Fruit fly (Drosophila melanogaster) whole organism, embryonic: ENCODE results near the gene Dif.

Source experiments
- ATbp ChIP-seq: fragments of 200-800 bp; sonication (Bioruptor generic); optimal IDR thresholded peaks from 2 replicates; lab custom pipeline; 2017; ENCODE audit warnings: missing biosample characterization, mild to moderate bottlenecking, missing genetic modification characterization, missing genetic modification reagents
- Adf1 ChIP-seq: fragments of 200-800 bp; sonication (Bioruptor generic); IDR thresholded peaks from 2 replicates; pipeline ENCODE4 v1.3.6; 2022; ENCODE audit warnings: missing biosample characterization, missing genetic modification characterization
- CG10209 ChIP-seq: fragments of 200-800 bp; sonication (Bioruptor generic); optimal IDR thresholded peaks from 3 replicates; lab custom pipeline; 2017; ENCODE audit warnings: missing biosample characterization, mild to moderate bottlenecking, missing genetic modification characterization, missing genetic modification reagents
- CG10267 ChIP-seq: fragments of 200-800 bp; sonication (Bioruptor generic); optimal IDR thresholded peaks from 2 replicates; lab custom pipeline; 2018; ENCODE audit warnings: missing biosample characterization, mild to moderate bottlenecking, missing genetic modification characterization, moderate library complexity
- CG11695 ChIP-seq: fragments of 200-800 bp; sonication (Bioruptor generic); IDR thresholded peaks from 3 replicates; pipeline ENCODE4 v1.3.6; 2022; ENCODE audit warnings: missing biosample characterization, missing genetic modification characterization
- CG11723 ChIP-seq: fragments of 200-800 bp; sonication (Bioruptor generic); optimal IDR thresholded peaks from 2 replicates; lab custom pipeline; 2017; ENCODE audit warnings: missing biosample characterization, mild to moderate bottlenecking, missing genetic modification characterization
- CG14441 ChIP-seq: fragments of 200-800 bp; sonication (Bioruptor generic); IDR thresholded peaks from 2 replicates; pipeline ENCODE4 v1.3.6; 2022; ENCODE audit warnings: missing biosample characterization, missing genetic modification characterization
- CG15073 ChIP-seq: fragments of 200-800 bp; sonication (Bioruptor generic); optimal IDR thresholded peaks from 2 replicates; lab custom pipeline; 2016; ENCODE audit warnings: missing biosample characterization, missing genetic modification characterization
- CG2116 ChIP-seq: fragments of 200-800 bp; sonication (Bioruptor generic); optimal IDR thresholded peaks from 3 replicates; lab custom pipeline; 2018; ENCODE audit warnings: missing biosample characterization, mild to moderate bottlenecking, missing genetic modification characterization
- CG2678 ChIP-seq: fragments of 200-800 bp; sonication (Bioruptor generic); optimal IDR thresholded peaks from 3 replicates; lab custom pipeline; 2019; ENCODE audit warnings: missing biosample characterization, mild to moderate bottlenecking, missing genetic modification characterization, moderate library complexity
- CG2875 ChIP-seq: fragments of 200-800 bp; sonication (Bioruptor generic); optimal IDR thresholded peaks from 2 replicates; lab custom pipeline; 2017; ENCODE audit warnings: missing biosample characterization, mild to moderate bottlenecking, missing genetic modification characterization, missing genetic modification reagents
- CG32532 ChIP-seq: fragments of 200-800 bp; sonication (Bioruptor generic); IDR thresholded peaks from 2 replicates; pipeline ENCODE4 v1.3.6; 2022; ENCODE audit warnings: missing biosample characterization, missing genetic modification characterization
- CG4328 ChIP-seq: fragments of 200-800 bp; sonication (Bioruptor generic); optimal IDR thresholded peaks from 3 replicates; lab custom pipeline; 2017; ENCODE audit warnings: missing biosample characterization, missing genetic modification reagents, missing genetic modification characterization
- CG4617 ChIP-seq: fragments of 200-800 bp; sonication (Bioruptor generic); optimal IDR thresholded peaks from 3 replicates; lab custom pipeline; 2016; ENCODE audit warnings: missing biosample characterization, missing genetic modification characterization, borderline replicate concordance
- CG4854 ChIP-seq: fragments of 200-800 bp; sonication (Bioruptor generic); optimal IDR thresholded peaks from 2 replicates; lab custom pipeline; 2016; ENCODE audit warnings: missing biosample characterization, missing genetic modification characterization, inconsistent platforms
- CG6654 ChIP-seq: fragments of 200-800 bp; sonication (Bioruptor generic); optimal IDR thresholded peaks from 2 replicates; lab custom pipeline; 2017; ENCODE audit warnings: missing biosample characterization, mild to moderate bottlenecking, missing genetic modification characterization
- CG7963 ChIP-seq: fragments of 200-800 bp; sonication (Bioruptor generic); IDR thresholded peaks from 3 replicates; pipeline ENCODE4 v1.3.6; 2022; ENCODE audit warnings: missing biosample characterization, missing genetic modification characterization; ENCODE audit not compliant: partially characterized antibody
- CG9437 ChIP-seq: fragments of 200-800 bp; sonication (Bioruptor generic); optimal IDR thresholded peaks from 2 replicates; lab custom pipeline; 2018; ENCODE audit warnings: missing biosample characterization, mild to moderate bottlenecking, missing genetic modification characterization
- CTCF ChIP-seq: fragments of 200-800 bp; sonication (Bioruptor generic); optimal IDR thresholded peaks from 2 replicates; lab custom pipeline; 2017; ENCODE audit warnings: missing biosample characterization, mild to moderate bottlenecking, missing genetic modification characterization, moderate library complexity
- Dip2 ChIP-seq: fragments of 200-800 bp; sonication (Bioruptor generic); IDR thresholded peaks from 2 replicates; pipeline ENCODE4 v1.3.6; 2022; ENCODE audit warnings: missing biosample characterization, missing genetic modification characterization
- E2f1 ChIP-seq: fragments of 200-800 bp; sonication (Bioruptor generic); IDR thresholded peaks from 2 replicates; pipeline ENCODE4 v1.3.6; 2022; ENCODE audit warnings: missing biosample characterization, missing genetic modification characterization
- ERR ChIP-seq: fragments of 200-800 bp; sonication (Bioruptor generic); optimal IDR thresholded peaks from 2 replicates; lab custom pipeline; 2016; ENCODE audit warnings: missing biosample characterization, missing genetic modification characterization
- Eip74EF ChIP-seq, 2 experiments: fragments of 200-800 bp in 1 of 2; fragments of >200 bp in 1 of 2; sonication (Bioruptor generic) in 1 of 2; optimal IDR thresholded peaks; 2 replicates each; lab custom pipeline; 2017 to 2019; ENCODE audit warnings: missing biosample characterization in 2 of 2, missing genetic modification characterization in 2 of 2, mild to moderate bottlenecking in 1 of 2, moderate library complexity in 1 of 2
- HmgZ ChIP-seq: fragments of 200-800 bp; sonication (Bioruptor generic); optimal IDR thresholded peaks from 2 replicates; lab custom pipeline; 2018; ENCODE audit warnings: missing biosample characterization, mild to moderate bottlenecking, missing genetic modification characterization
- Lim3 ChIP-seq: fragments of 200-800 bp; sonication (Bioruptor generic); IDR thresholded peaks from 2 replicates; pipeline ENCODE4 v1.3.6; 2022; ENCODE audit warnings: missing biosample characterization, missing genetic modification characterization
- NK7.1 ChIP-seq: fragments of 200-800 bp; sonication (Bioruptor generic); optimal IDR thresholded peaks from 3 replicates; lab custom pipeline; 2016; ENCODE audit warnings: missing biosample characterization, missing genetic modification characterization
- Oaz ChIP-seq: fragments of 200-800 bp; sonication (Bioruptor generic); IDR thresholded peaks from 2 replicates; pipeline ENCODE4 v1.3.6; 2022; ENCODE audit warnings: missing biosample characterization, missing genetic modification characterization
- Optix ChIP-seq: fragments of 200-800 bp; sonication (Bioruptor generic); IDR thresholded peaks from 3 replicates; pipeline ENCODE4 v1.3.6; 2022; ENCODE audit warnings: missing biosample characterization, missing genetic modification characterization
- Sry-δ ChIP-seq: fragments of 200-800 bp; sonication (Bioruptor generic); optimal IDR thresholded peaks from 2 replicates; lab custom pipeline; 2016; ENCODE audit warnings: missing biosample characterization, missing genetic modification characterization
- TFAM ChIP-seq: fragments of 200-800 bp; sonication (Bioruptor generic); optimal IDR thresholded peaks from 2 replicates; lab custom pipeline; 2017; ENCODE audit warnings: missing biosample characterization, missing genetic modification characterization, inconsistent platforms
- Taf1 ChIP-seq: fragments of 200-800 bp; sonication (Bioruptor generic); IDR thresholded peaks from 2 replicates; pipeline ENCODE4 v1.3.6; 2022; ENCODE audit warnings: missing biosample characterization, missing genetic modification characterization
- Xrp1 ChIP-seq: fragments of 200-800 bp; sonication (Bioruptor generic); IDR thresholded peaks from 2 replicates; pipeline ENCODE4 v1.3.6; 2022; ENCODE audit warnings: missing biosample characterization, missing genetic modification characterization
- ab ChIP-seq: fragments of 200-800 bp; sonication (Bioruptor generic); optimal IDR thresholded peaks from 2 replicates; lab custom pipeline; 2016; ENCODE audit warnings: missing biosample characterization, missing genetic modification characterization
- btn ChIP-seq: fragments of 200-800 bp; sonication (Bioruptor generic); optimal IDR thresholded peaks from 2 replicates; lab custom pipeline; 2016; ENCODE audit warnings: missing biosample characterization, missing genetic modification characterization
- cato ChIP-seq: fragments of 200-800 bp; sonication (Bioruptor generic); optimal IDR thresholded peaks from 2 replicates; lab custom pipeline; 2016; ENCODE audit warnings: missing biosample characterization, missing genetic modification characterization, borderline replicate concordance
- caup ChIP-seq: fragments of 200-800 bp; sonication (Bioruptor generic); optimal IDR thresholded peaks from 3 replicates; lab custom pipeline; 2017; ENCODE audit warnings: missing biosample characterization, mild to moderate bottlenecking, missing genetic modification characterization, moderate library complexity; ENCODE audit not compliant: severe bottlenecking
- croc ChIP-seq: fragments of 200-800 bp; sonication (Bioruptor generic); conservative IDR thresholded peaks from 3 replicates; pipeline ENCODE4 v1.3.6; 2022; ENCODE audit warnings: missing biosample characterization, missing genetic modification characterization
- emc ChIP-seq: fragments of 200-800 bp; sonication (Bioruptor generic); optimal IDR thresholded peaks from 2 replicates; lab custom pipeline; 2016; ENCODE audit warnings: missing biosample characterization, missing genetic modification characterization
- gce ChIP-seq: fragments of 200-800 bp; sonication (Bioruptor generic); IDR thresholded peaks from 3 replicates; pipeline ENCODE4 v1.3.6; 2022; ENCODE audit warnings: missing biosample characterization, missing genetic modification characterization
- gfzf ChIP-seq: fragments of 200-800 bp; sonication (Bioruptor generic); optimal IDR thresholded peaks from 2 replicates; lab custom pipeline; 2016; ENCODE audit warnings: missing biosample characterization, mild to moderate bottlenecking, missing genetic modification characterization, moderate library complexity
- her ChIP-seq: fragments of 200-800 bp; sonication (Bioruptor generic); optimal IDR thresholded peaks from 2 replicates; lab custom pipeline; 2016; ENCODE audit warnings: missing biosample characterization, missing genetic modification characterization
- hkb ChIP-seq, 2 experiments: fragments of 200-800 bp in 1 of 2; fragments of >200 bp in 1 of 2; sonication (Bioruptor generic) in 1 of 2; IDR thresholded peaks in 1 of 2; optimal IDR thresholded peaks in 1 of 2; 2 replicates each; pipeline versions ENCODE4 v1.3.6 to Lab custom; 2017 to 2022; ENCODE audit warnings: missing biosample characterization in 1 of 2, missing genetic modification characterization in 1 of 2
- ken ChIP-seq: fragments of 200-800 bp; sonication (Bioruptor generic); IDR thresholded peaks from 3 replicates; pipeline ENCODE4 v1.3.6; 2022; ENCODE audit warnings: missing biosample characterization, missing genetic modification characterization
- lilli ChIP-seq: fragments of 200-800 bp; sonication (Bioruptor generic); optimal IDR thresholded peaks from 3 replicates; lab custom pipeline; 2016; ENCODE audit warnings: missing biosample characterization, missing genetic modification characterization
- p53 ChIP-seq: fragments of 200-800 bp; sonication (Bioruptor generic); optimal IDR thresholded peaks from 2 replicates; lab custom pipeline; 2016; ENCODE audit warnings: missing biosample characterization, missing genetic modification characterization
- phol ChIP-seq: fragments of 200-800 bp; sonication (Bioruptor generic); optimal IDR thresholded peaks from 3 replicates; lab custom pipeline; 2018; ENCODE audit warnings: missing biosample characterization, mild to moderate bottlenecking, missing genetic modification characterization, moderate library complexity
- pros ChIP-seq: fragments of 200-800 bp; sonication (Bioruptor generic); optimal IDR thresholded peaks from 3 replicates; lab custom pipeline; 2019; ENCODE audit warnings: missing biosample characterization, mild to moderate bottlenecking, missing genetic modification characterization, moderate library complexity
- rib ChIP-seq: fragments of 200-800 bp; sonication (Bioruptor generic); IDR thresholded peaks from 2 replicates; pipeline ENCODE4 v1.3.6; 2022; ENCODE audit warnings: missing biosample characterization, missing genetic modification characterization
- slou ChIP-seq: fragments of 200-800 bp; sonication (Bioruptor generic); optimal IDR thresholded peaks from 3 replicates; lab custom pipeline; 2016; ENCODE audit warnings: missing biosample characterization, missing genetic modification characterization
- zen2 ChIP-seq: fragments of 200-800 bp; sonication (Bioruptor generic); IDR thresholded peaks from 3 replicates; pipeline ENCODE4 v1.3.6; 2022; ENCODE audit warnings: missing biosample characterization, missing genetic modification characterization; ENCODE audit not compliant: partially characterized antibody

The Dif gene

dm6 chr2L:17427929-17428456 lies 5.0 kb downstream of the Dif start (continued):
- 0 out of 2 replicates have a peak, but pooled peaks have one; percentile 25 for TF ChIP-seq Taf1 (GFP tag; lab: Robert Waterston, UW)
- TF ChIP-seq CG4854 (GFP tag; lab: Kevin White, UChicago): no peak
- TF ChIP-seq TFAM (GFP tag; lab: Kevin White, UChicago): no peak
- TF ChIP-seq Adf1 (GFP tag; lab: Robert Waterston, UW): peak; percentile 33; the same call in 1 of the 2 replicates
- TF ChIP-seq Sry-δ (GFP tag; lab: Kevin White, UChicago): no peak
- TF ChIP-seq CG2678 (tag; lab: Kevin White, UChicago): peak; percentile 19
- no peak for TF ChIP-seq her (GFP tag; lab: Kevin White, UChicago)
- no peak for TF ChIP-seq ATbp (GFP tag; lab: Kevin White, UChicago)
- no peak for TF ChIP-seq emc (GFP tag; lab: Kevin White, UChicago)
- TF ChIP-seq croc (GFP tag; lab: Robert Waterston, UW): no peak
- no peak for TF ChIP-seq ERR (GFP tag; lab: Kevin White, UChicago)
- TF ChIP-seq CG4617 (GFP tag; lab: Kevin White, UChicago): no peak
- no peak for TF ChIP-seq Optix
- no peak for TF ChIP-seq CG15073 (GFP tag; lab: Kevin White, UChicago)
- TF ChIP-seq CG11723 (GFP tag; lab: Kevin White, UChicago): no peak
- no peak for TF ChIP-seq NK7.1 (GFP tag; lab: Kevin White, UChicago)
- no peak for TF ChIP-seq ab (GFP tag; lab: Kevin White, UChicago)
- no peak for TF ChIP-seq CG7963 (GFP tag; lab: Robert Waterston, UW)
- TF ChIP-seq CG2875 (GFP tag; lab: Kevin White, UChicago): peak; percentile 32
- TF ChIP-seq CG9437 (GFP tag; lab: Kevin White, UChicago): peak; percentile 89
- no peak for TF ChIP-seq CG6654 (GFP tag; lab: Kevin White, UChicago)
- no peak for TF ChIP-seq Dip2 (GFP tag; lab: Robert Waterston, UW)
- TF ChIP-seq Eip74EF (GFP tag; optimal IDR thresholded peaks at IDR 0.05; lab: Kevin White, UChicago): peak in 1 of 2 experiments; percentile 41
- no peak for TF ChIP-seq Oaz (GFP tag; lab: Robert Waterston, UW)
- peak; percentile 21 for TF ChIP-seq HmgZ (tag; lab: Kevin White, UChicago)
- peak; percentile 27; the same call in 1 of the 2 replicates for TF ChIP-seq Xrp1 (GFP tag; lab: Robert Waterston, UW)
- TF ChIP-seq zen2: 0 out of 3 replicates have a peak, but pooled peaks have one; percentile 45
- TF ChIP-seq btn (GFP tag; lab: Kevin White, UChicago): no peak
- no peak for TF ChIP-seq lilli
- TF ChIP-seq gfzf (GFP tag; lab: Kevin White, UChicago): no peak
- TF ChIP-seq p53 (GFP tag; lab: Kevin White, UChicago): no peak
- no peak for TF ChIP-seq CG10267
- TF ChIP-seq phol (tag; lab: Kevin White, UChicago): no peak
- no peak for TF ChIP-seq cato (GFP tag; lab: Kevin White, UChicago)
- peak; percentile 36 for TF ChIP-seq caup (GFP tag; lab: Kevin White, UChicago)
- no peak for TF ChIP-seq CG11695 (GFP tag; lab: Robert Waterston, UW)
- TF ChIP-seq rib: no peak
- TF ChIP-seq hkb (optimal IDR thresholded peaks at IDR 0.05; lab: Kevin White, UChicago): no peak
- TF ChIP-seq hkb (GFP tag; IDR thresholded peaks at IDR 0.05; lab: Robert Waterston, UW): 0 out of 2 replicates have a peak, but pooled peaks have one; percentile 27
- TF ChIP-seq CG10209 (GFP tag; lab: Kevin White, UChicago): no peak
- TF ChIP-seq slou: no peak
- no peak for TF ChIP-seq CG2116 (GFP tag; lab: Kevin White, UChicago)
- 0 out of 2 replicates have a peak, but pooled peaks have one; percentile 28 for TF ChIP-seq CG14441 (GFP tag; lab: Robert Waterston, UW)
- TF ChIP-seq pros (GFP tag; lab: Kevin White, UChicago): no peak
- TF ChIP-seq CG32532 (GFP tag; lab: Robert Waterston, UW): peak; percentile 19; the same call in 1 of the 2 replicates
- TF ChIP-seq gce (GFP tag; lab: Robert Waterston, UW): no peak; the same call in 2 of the 3 replicates
- no peak for TF ChIP-seq CTCF (GFP tag; lab: Kevin White, UChicago)
- no peak for TF ChIP-seq Lim3
- TF ChIP-seq ken (GFP tag; lab: Robert Waterston, UW): no peak
- no peak for TF ChIP-seq E2f1 (GFP tag; lab: Robert Waterston, UW)
- no peak for TF ChIP-seq CG4328 (GFP tag; lab: Kevin White, UChicago)
